Fruit fly (Drosophila melanogaster): Measurements from ENCODE around the gene CG12708.
A peak's percentile ranks its signal among the peaks of the same experiment; 100 is the strongest.

Gene CG12708

dm6 chrX:15630815-15631214, 44.5 kb upstream of the CG12708 start (continued):
- TF ChIP-seq salr (GFP tag; optimal IDR thresholded peaks at IDR 0.05), result no peak
- no peak for TF ChIP-seq CG8632 (GFP tag; optimal IDR thresholded peaks at IDR 0.05)
- TF ChIP-seq topi (GFP tag; optimal IDR thresholded peaks at IDR 0.05), result no peak
- no peak for TF ChIP-seq CG11902 (GFP tag; optimal IDR thresholded peaks at IDR 0.05)
- no peak for TF ChIP-seq esn (GFP tag; optimal IDR thresholded peaks at IDR 0.05)
- TF ChIP-seq Gug (GFP tag; IDR thresholded peaks at IDR 0.05), result peak; percentile 50; the same call in 1 of the 2 replicates
- TF ChIP-seq CG3919 (GFP tag; optimal IDR thresholded peaks at IDR 0.05), result no peak
- peak; percentile 29 for TF ChIP-seq CG4318 (GFP tag; optimal IDR thresholded peaks at IDR 0.05)
- peak; percentile 56; the same call in 2 of the 3 replicates for TF ChIP-seq CG8119 (GFP tag; IDR thresholded peaks at IDR 0.05)
- no peak for TF ChIP-seq CG11762 (GFP tag; optimal IDR thresholded peaks at IDR 0.05; ENCODE audit: insufficient read depth)
- no peak for TF ChIP-seq fd85E (GFP tag; optimal IDR thresholded peaks at IDR 0.05)
- TF ChIP-seq CG1621 (tag; optimal IDR thresholded peaks at IDR 0.05), result no peak
- no peak for TF ChIP-seq Blimp-1 (GFP tag; optimal IDR thresholded peaks at IDR 0.05)
- no peak for TF ChIP-seq Sox14 (GFP tag; optimal IDR thresholded peaks at IDR 0.05)
- no peak for TF ChIP-seq CG6808 (GFP tag; optimal IDR thresholded peaks at IDR 0.05)
- peak; percentile 8; the same call in 1 of the 2 replicates for TF ChIP-seq CG11294 (GFP tag; IDR thresholded peaks at IDR 0.05)
- no peak for TF ChIP-seq fkh (GFP tag; optimal IDR thresholded peaks at IDR 0.05)
- peak; percentile 15 for TF ChIP-seq OdsH (GFP tag; optimal IDR thresholded peaks at IDR 0.05)
- no peak for TF ChIP-seq CG34406 (GFP tag; optimal IDR thresholded peaks at IDR 0.05)
- no peak for TF ChIP-seq Eip78C (GFP tag)
- TF ChIP-seq CG7368 (GFP tag; optimal IDR thresholded peaks at IDR 0.05), result no peak
- no peak for TF ChIP-seq Eip75B (GFP tag; optimal IDR thresholded peaks at IDR 0.05)
- TF ChIP-seq CG15336 (GFP tag; IDR thresholded peaks at IDR 0.05), result peak; percentile 69
- no peak for TF ChIP-seq Hr38 (GFP tag; optimal IDR thresholded peaks at IDR 0.05)

dm6 chrX:15631465-15631864, 43.8 kb upstream of the CG12708 start:
- TF ChIP-seq CG3919 (GFP tag; optimal IDR thresholded peaks at IDR 0.05) (no peak), achi (GFP tag; optimal IDR thresholded peaks at IDR 0.05) (no peak), Lpt (GFP tag; optimal IDR thresholded peaks at IDR 0.05) (no peak), acj6 (GFP tag; optimal IDR thresholded peaks at IDR 0.05) (no peak), fd85E (GFP tag; optimal IDR thresholded peaks at IDR 0.05) (no peak), vri (GFP tag; optimal IDR thresholded peaks at IDR 0.05) (no peak), OdsH (GFP tag; optimal IDR thresholded peaks at IDR 0.05) (no peak), CG8119 (GFP tag; IDR thresholded peaks at IDR 0.05) (no peak), CG15336 (GFP tag; IDR thresholded peaks at IDR 0.05) (no peak), dac (GFP tag; optimal IDR thresholded peaks at IDR 0.05) (no peak), Eip78C (GFP tag) (no peak), CG11762 (GFP tag; optimal IDR thresholded peaks at IDR 0.05; ENCODE audit: insufficient read depth) (no peak), esn (GFP tag; optimal IDR thresholded peaks at IDR 0.05) (no peak), CG3032 (tag; optimal IDR thresholded peaks at IDR 0.05) (no peak), Blimp-1 (GFP tag; optimal IDR thresholded peaks at IDR 0.05) (no peak)

- TF ChIP-seq topi (GFP tag; optimal IDR thresholded peaks at IDR 0.05) (no peak), eg (GFP tag; IDR thresholded peaks at IDR 0.05) (peak; percentile 20; the same call in 1 of the 3 replicates), Gug (GFP tag; IDR thresholded peaks at IDR 0.05) (no peak), ss (GFP tag; optimal IDR thresholded peaks at IDR 0.05) (no peak), pdm3 (GFP tag; optimal IDR thresholded peaks at IDR 0.05) (peak; percentile 11), acj6 (GFP tag; optimal IDR thresholded peaks at IDR 0.05) (no peak), Eip93F (GFP tag; optimal IDR thresholded peaks at IDR 0.05) (no peak), Eip78C (GFP tag) (peak; percentile 50), CG8119 (GFP tag; IDR thresholded peaks at IDR 0.05) (no peak), CG11762 (GFP tag; optimal IDR thresholded peaks at IDR 0.05; ENCODE audit: insufficient read depth) (no peak), CG6792 (GFP tag; optimal IDR thresholded peaks at IDR 0.05) (no peak), CG6163 (GFP tag; IDR thresholded peaks at IDR 0.05) (0 out of 3 replicates have a peak, but pooled peaks have one; percentile 12), OdsH (GFP tag; optimal IDR thresholded peaks at IDR 0.05) (peak; percentile 1), CG32006 (GFP tag; optimal IDR thresholded peaks at IDR 0.05) (peak; percentile 33), CG11902 (GFP tag; optimal IDR thresholded peaks at IDR 0.05) (no peak)
Observed at dm6 chrX:15632669-15633068, 42.6 kb upstream of the CG12708 start.
